Fruit fly (Drosophila melanogaster) whole organism, embryonic: ENCODE data around the gene CG3529.

ENCODE experiments used
- Asciz ChIP-seq: fragments of 200-800 bp; sonication (Bioruptor generic); optimal IDR thresholded peaks from 2 replicates; lab custom pipeline; 2017; ENCODE audit warnings: missing biosample characterization, mild to moderate bottlenecking, missing genetic modification characterization, missing genetic modification reagents
- B-H1 ChIP-seq: fragments of 200-800 bp; sonication (Bioruptor generic); IDR thresholded peaks from 3 replicates; pipeline ENCODE4 v1.3.6; 2022; ENCODE audit warnings: missing biosample characterization, missing genetic modification characterization
- CG10267 ChIP-seq: fragments of 200-800 bp; sonication (Bioruptor generic); optimal IDR thresholded peaks from 2 replicates; lab custom pipeline; 2018; ENCODE audit warnings: missing biosample characterization, mild to moderate bottlenecking, missing genetic modification characterization, moderate library complexity
- CG11093 ChIP-seq: fragments of 200-800 bp; sonication (Bioruptor generic); IDR thresholded peaks from 3 replicates; pipeline ENCODE4 v1.3.6; 2022; ENCODE audit warnings: missing biosample characterization, missing genetic modification characterization
- CG12155 ChIP-seq: fragments of 200-800 bp; sonication (Bioruptor generic); optimal IDR thresholded peaks from 3 replicates; lab custom pipeline; 2016; ENCODE audit warnings: missing biosample characterization, missing genetic modification characterization
- CG14050 ChIP-seq: fragments of 200-800 bp; sonication (Bioruptor generic); IDR thresholded peaks from 3 replicates; pipeline ENCODE4 v1.3.6; 2022; ENCODE audit warnings: missing biosample characterization, missing genetic modification characterization
- CG1832 ChIP-seq: fragments of 200-800 bp; sonication (Bioruptor generic); optimal IDR thresholded peaks from 2 replicates; lab custom pipeline; 2017; ENCODE audit warnings: missing biosample characterization, mild to moderate bottlenecking, missing genetic modification characterization, inconsistent platforms
- CG18619 ChIP-seq: fragments of 200-800 bp; sonication (Bioruptor generic); optimal IDR thresholded peaks from 3 replicates; lab custom pipeline; 2017; ENCODE audit warnings: missing biosample characterization, mild to moderate bottlenecking, missing genetic modification characterization
- CG32532 ChIP-seq: fragments of 200-800 bp; sonication (Bioruptor generic); IDR thresholded peaks from 2 replicates; pipeline ENCODE4 v1.3.6; 2022; ENCODE audit warnings: missing biosample characterization, missing genetic modification characterization
- CG32772 ChIP-seq: fragments of 200-800 bp; sonication (Bioruptor generic); IDR thresholded peaks from 2 replicates; pipeline ENCODE4 v1.3.6; 2022; ENCODE audit warnings: missing biosample characterization, missing genetic modification characterization
- CG34224 ChIP-seq: fragments of 200-800 bp; sonication (Bioruptor generic); IDR thresholded peaks from 3 replicates; pipeline ENCODE4 v1.3.6; 2022; ENCODE audit warnings: missing biosample characterization, missing genetic modification characterization; ENCODE audit not compliant: partially characterized antibody
- CG4617 ChIP-seq: fragments of 200-800 bp; sonication (Bioruptor generic); optimal IDR thresholded peaks from 3 replicates; lab custom pipeline; 2016; ENCODE audit warnings: missing biosample characterization, missing genetic modification characterization, borderline replicate concordance
- CG5245 ChIP-seq: fragments of 200-800 bp; sonication (Bioruptor generic); optimal IDR thresholded peaks from 3 replicates; lab custom pipeline; 2016; ENCODE audit warnings: missing biosample characterization, missing genetic modification characterization
- CG6272 ChIP-seq: fragments of 200-800 bp; sonication (Bioruptor generic); IDR thresholded peaks from 2 replicates; pipeline ENCODE4 v1.3.6; 2022; ENCODE audit warnings: missing biosample characterization, missing genetic modification characterization
- CG6791 ChIP-seq: fragments of 200-800 bp; sonication (Bioruptor generic); IDR thresholded peaks from 3 replicates; pipeline ENCODE4 v1.3.6; 2022; ENCODE audit warnings: missing biosample characterization, missing genetic modification characterization; ENCODE audit not compliant: partially characterized antibody
- CG6854 ChIP-seq: fragments of 200-800 bp; sonication (Bioruptor generic); optimal IDR thresholded peaks from 3 replicates; lab custom pipeline; 2017; ENCODE audit warnings: missing biosample characterization, mild to moderate bottlenecking, missing genetic modification characterization
- CG8944 ChIP-seq: fragments of 200-800 bp; sonication (Bioruptor generic); optimal IDR thresholded peaks from 3 replicates; lab custom pipeline; 2016; ENCODE audit warnings: missing biosample characterization, missing genetic modification characterization
- Camta ChIP-seq: fragments of 200-800 bp; sonication (Bioruptor generic); optimal IDR thresholded peaks from 2 replicates; lab custom pipeline; 2016; ENCODE audit warnings: missing biosample characterization, missing genetic modification characterization
- CoRest ChIP-seq: fragments of 200-800 bp; sonication (Bioruptor generic); optimal IDR thresholded peaks from 3 replicates; lab custom pipeline; 2018; ENCODE audit warnings: missing biosample characterization, mild to moderate bottlenecking, missing genetic modification characterization, moderate library complexity
- Deaf1 ChIP-seq: fragments of 200-800 bp; optimal IDR thresholded peaks from 3 replicates; lab custom pipeline; 2019; ENCODE audit warnings: missing biosample characterization, mild to moderate bottlenecking, missing genetic modification characterization, moderate library complexity
- Dek ChIP-seq: fragments of 200-800 bp; sonication (Bioruptor generic); optimal IDR thresholded peaks from 3 replicates; lab custom pipeline; 2019; ENCODE audit warnings: missing biosample characterization, mild to moderate bottlenecking, missing genetic modification characterization, moderate library complexity
- Elba2 ChIP-seq: fragments of 200-800 bp; sonication (Bioruptor generic); optimal IDR thresholded peaks from 3 replicates; lab custom pipeline; 2016; ENCODE audit warnings: missing biosample characterization, missing genetic modification characterization
- HLH3B ChIP-seq: fragments of 200-800 bp; sonication (Bioruptor generic); IDR thresholded peaks from 2 replicates; pipeline ENCODE4 v1.3.6; 2022; ENCODE audit warnings: missing biosample characterization, missing genetic modification characterization
- Jarid2 ChIP-seq: fragments of 200-800 bp; sonication (Bioruptor generic); optimal IDR thresholded peaks from 3 replicates; lab custom pipeline; 2017; ENCODE audit warnings: mild to moderate bottlenecking, missing biosample characterization, missing genetic modification reagents, missing genetic modification characterization
- Mrtf ChIP-seq: fragments of 200-800 bp; sonication (Bioruptor generic); IDR thresholded peaks from 3 replicates; pipeline ENCODE4 v1.3.6; 2022; ENCODE audit warnings: missing biosample characterization, missing genetic modification characterization
- NC2α ChIP-seq: fragments of 200-800 bp; sonication (Bioruptor generic); optimal IDR thresholded peaks from 2 replicates; lab custom pipeline; 2016; ENCODE audit warnings: missing biosample characterization, missing genetic modification characterization
- Ptx1 ChIP-seq: fragments of 200-800 bp; sonication (Bioruptor generic); IDR thresholded peaks from 2 replicates; pipeline ENCODE4 v1.3.6; 2022; ENCODE audit warnings: missing biosample characterization, missing genetic modification characterization
- Side ChIP-seq: fragments of 200-800 bp; sonication (Bioruptor generic); optimal IDR thresholded peaks from 2 replicates; lab custom pipeline; 2016; ENCODE audit warnings: missing biosample characterization, missing genetic modification characterization
- Sry-β ChIP-seq: fragments of 200-800 bp; sonication (Bioruptor generic); optimal IDR thresholded peaks from 2 replicates; lab custom pipeline; 2018; ENCODE audit warnings: missing biosample characterization, mild to moderate bottlenecking, missing genetic modification characterization, moderate library complexity
- TFAM ChIP-seq: fragments of 200-800 bp; sonication (Bioruptor generic); optimal IDR thresholded peaks from 2 replicates; lab custom pipeline; 2017; ENCODE audit warnings: missing biosample characterization, missing genetic modification characterization, inconsistent platforms
- Taf1 ChIP-seq: fragments of 200-800 bp; sonication (Bioruptor generic); IDR thresholded peaks from 2 replicates; pipeline ENCODE4 v1.3.6; 2022; ENCODE audit warnings: missing biosample characterization, missing genetic modification characterization
- al ChIP-seq: fragments of 200-800 bp; sonication (Bioruptor generic); IDR thresholded peaks from 2 replicates; pipeline ENCODE4 v1.3.6; 2022; ENCODE audit warnings: missing biosample characterization, missing genetic modification characterization
- cg ChIP-seq: fragments of 200-800 bp; sonication (Bioruptor generic); optimal IDR thresholded peaks from 3 replicates; lab custom pipeline; 2019; ENCODE audit warnings: missing biosample characterization, mild to moderate bottlenecking, missing genetic modification characterization, moderate library complexity
- chif ChIP-seq, 2 experiments: fragments of 200-800 bp; sonication (Bioruptor generic); optimal IDR thresholded peaks; 3 replicates each; lab custom pipeline; 2016; ENCODE audit warnings: missing biosample characterization in 2 of 2, missing genetic modification characterization in 2 of 2
- crc ChIP-seq: fragments of 200-800 bp; sonication (Bioruptor generic); optimal IDR thresholded peaks from 2 replicates; lab custom pipeline; 2016; ENCODE audit warnings: missing biosample characterization, missing genetic modification characterization
- dpn ChIP-seq, 2 experiments: fragments of 200-800 bp; sonication (Bioruptor generic); optimal IDR thresholded peaks; 3 replicates each; lab custom pipeline; 2016; ENCODE audit warnings: missing biosample characterization in 2 of 2, missing genetic modification characterization in 2 of 2
- fd102C ChIP-seq: fragments of 200-800 bp; sonication (Bioruptor generic); optimal IDR thresholded peaks from 2 replicates; lab custom pipeline; 2018; ENCODE audit warnings: missing biosample characterization, mild to moderate bottlenecking, missing genetic modification characterization, moderate library complexity
- grau ChIP-seq: fragments of 200-800 bp; optimal IDR thresholded peaks from 3 replicates; lab custom pipeline; 2019; ENCODE audit warnings: missing biosample characterization, mild to moderate bottlenecking, missing genetic modification characterization, moderate library complexity
- hth ChIP-seq: fragments of >200 bp; optimal IDR thresholded peaks from 2 replicates; lab custom pipeline; 2017; ENCODE audit warnings: inconsistent platforms
- inv ChIP-seq: fragments of 200-800 bp; sonication (Bioruptor generic); IDR thresholded peaks from 2 replicates; pipeline ENCODE4 v1.3.6; 2022; ENCODE audit warnings: missing biosample characterization, missing genetic modification characterization; ENCODE audit not compliant: partially characterized antibody
- jigr1 ChIP-seq: fragments of 200-800 bp; sonication (Bioruptor generic); IDR thresholded peaks from 3 replicates; pipeline ENCODE4 v1.3.6; 2022; ENCODE audit warnings: missing biosample characterization, missing genetic modification characterization
- lmd ChIP-seq: fragments of 200-800 bp; sonication (Bioruptor generic); IDR thresholded peaks from 2 replicates; pipeline ENCODE4 v1.3.6; 2022; ENCODE audit warnings: missing biosample characterization, missing genetic modification characterization
- pita ChIP-seq: fragments of 200-800 bp; sonication (Bioruptor generic); optimal IDR thresholded peaks from 2 replicates; lab custom pipeline; 2017; ENCODE audit warnings: missing biosample characterization, mild to moderate bottlenecking, missing genetic modification characterization
- psq ChIP-seq: fragments of 200-800 bp; sonication (Bioruptor generic); optimal IDR thresholded peaks from 2 replicates; lab custom pipeline; 2017; ENCODE audit warnings: missing biosample characterization, missing genetic modification characterization
- sd ChIP-seq: fragments of 200-800 bp; sonication (Bioruptor generic); optimal IDR thresholded peaks from 3 replicates; lab custom pipeline; 2018; ENCODE audit warnings: missing biosample characterization, mild to moderate bottlenecking, missing genetic modification characterization, moderate library complexity
- shn ChIP-seq: fragments of 200-800 bp; sonication (Bioruptor generic); optimal IDR thresholded peaks from 3 replicates; lab custom pipeline; 2016; ENCODE audit warnings: missing biosample characterization, missing genetic modification characterization
- sug ChIP-seq: fragments of 200-800 bp; optimal IDR thresholded peaks from 2 replicates; lab custom pipeline; 2019; ENCODE audit warnings: missing biosample characterization, mild to moderate bottlenecking, missing genetic modification characterization, moderate library complexity
- unpg ChIP-seq: fragments of 200-800 bp; sonication (Bioruptor generic); optimal IDR thresholded peaks from 3 replicates; lab custom pipeline; 2018; ENCODE audit warnings: missing biosample characterization, mild to moderate bottlenecking, missing genetic modification characterization, moderate library complexity
- z ChIP-seq: fragments of 200-800 bp; sonication (Bioruptor generic); IDR thresholded peaks from 3 replicates; pipeline ENCODE4 v1.3.6; 2022; ENCODE audit warnings: missing biosample characterization, missing genetic modification characterization
- zf30C ChIP-seq: fragments of 200-800 bp; sonication (Bioruptor generic); optimal IDR thresholded peaks from 3 replicates; lab custom pipeline; 2018; ENCODE audit warnings: missing biosample characterization, mild to moderate bottlenecking, missing genetic modification characterization

Gene CG3529

dm6 chr3L:9410754-9411423 lies 35.8 kb upstream of the CG3529 start, which contains the start of the genes CG4022 and Cpsf5 (continued):
- TF ChIP-seq sd: peak; percentile 47
- peak; percentile 79 for TF ChIP-seq CG32772
- no peak for TF ChIP-seq CG34224
- peak; percentile 66 to 85 for TF ChIP-seq dpn (GFP tag; optimal IDR thresholded peaks at IDR 0.05; lab: Kevin White, UChicago)
- peak; percentile 40; the same call in 1 of the 3 replicates for TF ChIP-seq Mrtf (GFP tag; lab: Robert Waterston, UW)
- TF ChIP-seq fd102C (GFP tag; lab: Kevin White, UChicago): no peak
- TF ChIP-seq z (GFP tag; lab: Robert Waterston, UW): no peak
- peak; percentile 83 for TF ChIP-seq Dek (tag; lab: Kevin White, UChicago)
- TF ChIP-seq NC2α: no peak
- TF ChIP-seq Sry-β (GFP tag; lab: Kevin White, UChicago): peak; percentile 42
- peak; percentile 52 for TF ChIP-seq Asciz (GFP tag; lab: Kevin White, UChicago)
- TF ChIP-seq psq (GFP tag; lab: Kevin White, UChicago): no peak
- peak; percentile 84 for TF ChIP-seq Ptx1 (GFP tag; lab: Robert Waterston, UW)
- TF ChIP-seq CG6791: no peak
- TF ChIP-seq jigr1 (GFP tag; lab: Robert Waterston, UW): no peak
- peak; percentile 66 for TF ChIP-seq CG6272 (GFP tag; lab: Robert Waterston, UW)
- peak; percentile 68 for TF ChIP-seq Taf1 (GFP tag; lab: Robert Waterston, UW)
- TF ChIP-seq CG4617 (GFP tag; lab: Kevin White, UChicago): peak; percentile 85
- peak; percentile 81 for TF ChIP-seq lmd (GFP tag; lab: Robert Waterston, UW)
- TF ChIP-seq hth (lab: Kevin White, UChicago): no peak
- peak; percentile 87 for TF ChIP-seq unpg (GFP tag; lab: Kevin White, UChicago)
- no peak for TF ChIP-seq CG1832 (GFP tag; lab: Kevin White, UChicago)
- TF ChIP-seq HLH3B (GFP tag; lab: Robert Waterston, UW): peak; percentile 84
- TF ChIP-seq CG8944: peak; percentile 3
- TF ChIP-seq pita (GFP tag; lab: Kevin White, UChicago): no peak
- peak; percentile 34 for TF ChIP-seq Side
- no peak for TF ChIP-seq Jarid2
- peak; percentile 81 for TF ChIP-seq CG10267
- peak; percentile 79 for TF ChIP-seq al (GFP tag; lab: Robert Waterston, UW)
- TF ChIP-seq CG12155 (GFP tag; lab: Kevin White, UChicago): peak; percentile 82
- peak; percentile 91 for TF ChIP-seq CoRest
- peak; percentile 86 for TF ChIP-seq grau
- TF ChIP-seq Camta: peak; percentile 61
- TF ChIP-seq Elba2: peak; percentile 63
- peak; percentile 63 to 70 for TF ChIP-seq chif (GFP tag; optimal IDR thresholded peaks at IDR 0.05; lab: Kevin White, UChicago)
- TF ChIP-seq B-H1 (GFP tag; lab: Robert Waterston, UW): peak; percentile 63; the same call in 2 of the 3 replicates
- TF ChIP-seq sug: peak; percentile 89
- no peak for TF ChIP-seq TFAM (GFP tag; lab: Kevin White, UChicago)
- peak; percentile 60 for TF ChIP-seq Deaf1 (tag; lab: Kevin White, UChicago)
- TF ChIP-seq cg (GFP tag; lab: Kevin White, UChicago): no peak
- TF ChIP-seq CG6854 (GFP tag; lab: Kevin White, UChicago): no peak
- TF ChIP-seq zf30C (GFP tag; lab: Kevin White, UChicago): no peak
- peak; percentile 76; the same call in 2 of the 3 replicates for TF ChIP-seq CG11093 (GFP tag; lab: Robert Waterston, UW)
- TF ChIP-seq CG18619 (GFP tag; lab: Kevin White, UChicago): peak; percentile 80
- TF ChIP-seq CG14050 (GFP tag; lab: Robert Waterston, UW): peak; percentile 74
- TF ChIP-seq crc: no peak
- TF ChIP-seq shn (GFP tag; lab: Kevin White, UChicago): peak; percentile 44
- peak; percentile 49; the same call in 1 of the 2 replicates for TF ChIP-seq inv (GFP tag; lab: Robert Waterston, UW)
- TF ChIP-seq CG5245 (GFP tag; lab: Kevin White, UChicago): peak; percentile 65
- peak; percentile 91 for TF ChIP-seq CG32532 (GFP tag; lab: Robert Waterston, UW)
